ENCODE assay signal across 1 fruit fly cellular context in the genomic region with DNA sequence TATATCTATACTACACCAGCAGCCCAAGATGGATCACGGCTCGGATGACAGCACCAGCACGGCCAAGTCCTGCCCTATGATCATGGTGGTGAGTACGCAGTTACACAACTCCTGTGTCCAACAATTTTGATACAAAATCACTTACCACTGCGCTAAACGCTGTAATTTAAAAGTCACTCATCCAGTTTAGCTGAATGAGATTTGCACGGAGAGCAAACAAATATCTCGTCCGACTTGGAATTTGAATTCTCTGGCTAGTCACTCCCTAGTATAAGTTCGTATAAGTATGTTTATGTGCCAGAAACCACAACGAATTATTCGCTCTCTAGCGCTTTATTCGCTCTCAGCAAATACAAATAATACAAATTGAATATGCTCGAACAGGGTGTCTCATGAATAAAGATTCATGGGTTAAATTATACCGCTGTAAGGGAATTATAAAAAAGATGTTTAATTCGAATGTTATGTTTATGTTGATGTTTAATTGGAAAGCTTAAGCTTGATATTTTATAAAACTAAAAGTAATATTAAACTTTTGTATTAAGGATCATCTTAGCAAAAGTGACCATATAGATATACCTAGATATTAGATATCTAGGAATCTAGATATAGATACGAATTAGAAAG.
TF ChIP-seq lines count a peak whose summit lies in the region.

No protein-coding gene starts in this region.

TF ChIP-seq in whole organism, embryonic, 481 proteins besides CTCF, POLR2A, EP300 and RAD21 (continued from another document):
- peak; percentile 13 for TF ChIP-seq CG15011 (GFP tag; optimal IDR thresholded peaks at IDR 0.05; lab: Kevin White, UChicago)
- TF ChIP-seq ERR (GFP tag; optimal IDR thresholded peaks at IDR 0.05; lab: Kevin White, UChicago) = no peak
- TF ChIP-seq Hsf (GFP tag; optimal IDR thresholded peaks at IDR 0.05; lab: Kevin White, UChicago) = no peak
- no peak for TF ChIP-seq Ravus (GFP tag; IDR thresholded peaks at IDR 0.05; lab: Robert Waterston, UW)
- TF ChIP-seq Lhr (GFP tag; optimal IDR thresholded peaks at IDR 0.05; lab: Kevin White, UChicago) = no peak
- no peak for TF ChIP-seq CG18262 (tag; optimal IDR thresholded peaks at IDR 0.05; lab: Kevin White, UChicago)
- TF ChIP-seq Vsx1 (GFP tag; optimal IDR thresholded peaks at IDR 0.05; lab: Kevin White, UChicago) = no peak
- no peak for TF ChIP-seq TFAM (GFP tag; optimal IDR thresholded peaks at IDR 0.05; lab: Kevin White, UChicago)
- peak; percentile 3 for TF ChIP-seq CG30403 (GFP tag; optimal IDR thresholded peaks at IDR 0.05; lab: Kevin White, UChicago)
- TF ChIP-seq Optix (GFP tag; IDR thresholded peaks at IDR 0.05; lab: Robert Waterston, UW) = no peak
- TF ChIP-seq CG31365 (tag; optimal IDR thresholded peaks at IDR 0.05; lab: Kevin White, UChicago) = peak; percentile 6
- TF ChIP-seq Trl (optimal IDR thresholded peaks at IDR 0.05; lab: Kevin White, UChicago) = peak in 1 of 2 experiments; percentile 60
- no peak for TF ChIP-seq Trl (GFP tag; optimal IDR thresholded peaks at IDR 0.05; lab: Kevin White, UChicago)
- no peak for TF ChIP-seq NfI (GFP tag; optimal IDR thresholded peaks at IDR 0.05; lab: Kevin White, UChicago)
- TF ChIP-seq CG12391 (tag; optimal IDR thresholded peaks at IDR 0.05; lab: Kevin White, UChicago) = peak; percentile 23
- TF ChIP-seq bbx (GFP tag; IDR thresholded peaks at IDR 0.05; lab: Robert Waterston, UW; ENCODE audit: partially characterized antibody) = no peak
- TF ChIP-seq CG6765 (GFP tag; optimal IDR thresholded peaks at IDR 0.05; lab: Kevin White, UChicago) = no peak
- no peak for TF ChIP-seq salm (tag; optimal IDR thresholded peaks at IDR 0.05; lab: Kevin White, UChicago)
- TF ChIP-seq chinmo (GFP tag; IDR thresholded peaks at IDR 0.05; lab: Robert Waterston, UW; ENCODE audit: partially characterized antibody) = no peak
- no peak for TF ChIP-seq Bgb (GFP tag; IDR thresholded peaks at IDR 0.05; lab: Robert Waterston, UW; ENCODE audit: partially characterized antibody)
- TF ChIP-seq CG3163 (GFP tag; optimal IDR thresholded peaks at IDR 0.05; lab: Kevin White, UChicago) = no peak
- TF ChIP-seq C15 (GFP tag; IDR thresholded peaks at IDR 0.05; lab: Robert Waterston, UW) = no peak
- no peak for TF ChIP-seq CG17359 (tag; optimal IDR thresholded peaks at IDR 0.05; lab: Kevin White, UChicago)
- no peak for TF ChIP-seq CG14860 (GFP tag; IDR thresholded peaks at IDR 0.05; lab: Robert Waterston, UW; ENCODE audit: partially characterized antibody)
- TF ChIP-seq CG10959 (GFP tag; IDR thresholded peaks at IDR 0.05; lab: Robert Waterston, UW) = no peak
- TF ChIP-seq Fer1 (GFP tag; optimal IDR thresholded peaks at IDR 0.05; lab: Kevin White, UChicago) = no peak
- TF ChIP-seq yki (optimal IDR thresholded peaks at IDR 0.05; lab: Kevin White, UChicago) = no peak
- TF ChIP-seq CG7963 (GFP tag; IDR thresholded peaks at IDR 0.05; lab: Robert Waterston, UW; ENCODE audit: partially characterized antibody) = no peak
- no peak for TF ChIP-seq crol (GFP tag; IDR thresholded peaks at IDR 0.05; lab: Robert Waterston, UW)
- no peak for TF ChIP-seq CG4360 (GFP tag; IDR thresholded peaks at IDR 0.05; lab: Robert Waterston, UW)
- no peak for TF ChIP-seq HHEX (GFP tag; optimal IDR thresholded peaks at IDR 0.05; lab: Kevin White, UChicago)
- peak; percentile 61 for TF ChIP-seq CG2120 (GFP tag; optimal IDR thresholded peaks at IDR 0.05; lab: Kevin White, UChicago)
- TF ChIP-seq Fer2 (tag; optimal IDR thresholded peaks at IDR 0.05; lab: Kevin White, UChicago) = no peak
- no peak for TF ChIP-seq NC2α (GFP tag; optimal IDR thresholded peaks at IDR 0.05; lab: Kevin White, UChicago)
- TF ChIP-seq Max (GFP tag; optimal IDR thresholded peaks at IDR 0.05; lab: Kevin White, UChicago) = no peak
- no peak for TF ChIP-seq CG2129 (GFP tag; IDR thresholded peaks at IDR 0.05; lab: Robert Waterston, UW; ENCODE audit: partially characterized antibody)
- no peak for TF ChIP-seq Atf-2 (GFP tag; optimal IDR thresholded peaks at IDR 0.05; lab: Kevin White, UChicago)
- TF ChIP-seq CG33557 (GFP tag; optimal IDR thresholded peaks at IDR 0.05; lab: Kevin White, UChicago) = no peak
- no peak for TF ChIP-seq croc (GFP tag; conservative IDR thresholded peaks at IDR 0.05; lab: Robert Waterston, UW)
- TF ChIP-seq Atf3 (GFP tag; optimal IDR thresholded peaks at IDR 0.05; lab: Kevin White, UChicago) = no peak
TF ChIP-seq in whole organism, embryonic: peak in this region for 37.
